Worm (Caenorhabditis elegans): ENCODE data around the gene spe-10.

Gene spe-10

ce11 chrV:10414610-10415009 lies 30.6 kb downstream of the spe-10 start, which contains the start of gene F15H10.9:
TSS of gene F15H10.9 (minus strand) at chrV:10414710.
- TF ChIP-seq hlh-8 (tag; optimal IDR thresholded peaks at IDR 0.05) (no peak), ceh-6 (GFP tag; optimal IDR thresholded peaks at IDR 0.05) (no peak), hlh-30 (tag; optimal IDR thresholded peaks at IDR 0.05; ENCODE audit: insufficient read depth) (no peak), sox-4 (tag; optimal IDR thresholded peaks at IDR 0.05) (no peak), ceh-9 (tag; optimal IDR thresholded peaks at IDR 0.05) (no peak), sox-2 (GFP tag; IDR thresholded peaks at IDR 0.05) (no peak), nhr-11 (tag; optimal IDR thresholded peaks at IDR 0.05) (no peak), ceh-48 (tag; optimal IDR thresholded peaks at IDR 0.05) (no peak), C08G9.2 (tag; optimal IDR thresholded peaks at IDR 0.05) (no peak), lin-11 (tag; optimal IDR thresholded peaks at IDR 0.05) (no peak), pag-3 (tag; optimal IDR thresholded peaks at IDR 0.05; ENCODE audit: borderline replicate concordance) (no peak)

- TF ChIP-seq ceh-22 (tag; optimal IDR thresholded peaks at IDR 0.05) (no peak), tbx-7 (tag; optimal IDR thresholded peaks at IDR 0.05) (no peak), fkh-10 (GFP tag; optimal IDR thresholded peaks at IDR 0.05) (no peak), F13H6.1 (tag; optimal IDR thresholded peaks at IDR 0.05) (no peak), ceh-34 (tag; optimal IDR thresholded peaks at IDR 0.05) (no peak)
Observed at ce11 chrV:10416925-10417324, 32.9 kb downstream of the spe-10 start, which contains the start of gene F15H10.10. TSS of gene F15H10.10 (minus strand) at chrV:10417025.

DNA sequence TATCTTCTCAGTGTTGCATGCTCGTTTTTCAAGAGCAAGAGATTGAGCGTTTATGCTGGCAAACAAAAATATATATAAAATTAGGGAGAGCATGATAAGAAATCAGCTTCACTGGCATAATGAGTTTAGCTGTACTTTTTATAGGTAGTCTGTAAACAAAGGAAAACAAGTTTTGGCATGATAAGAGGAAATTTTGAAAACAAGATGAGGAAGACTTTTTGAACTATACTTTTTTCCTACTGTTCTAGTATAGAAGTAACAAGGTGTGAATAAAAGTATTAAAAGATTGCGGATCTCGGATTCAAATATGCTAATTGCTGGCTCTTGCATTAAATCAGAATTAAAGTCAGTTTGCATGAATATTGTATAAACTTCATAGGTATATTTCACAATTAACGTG lies 34.9 kb downstream of the spe-10 start, which contains the start of gene F15H10.5:
F15H10.5 (minus strand) TSS at position 101 of the 400 bp plus-strand sequence.
- TF ChIP-seq dmd-4 (tag; optimal IDR thresholded peaks at IDR 0.05; ENCODE audit: borderline replicate concordance) = no peak
- no peak for TF ChIP-seq fkh-10 (GFP tag; optimal IDR thresholded peaks at IDR 0.05)
- TF ChIP-seq madf-2 (tag; optimal IDR thresholded peaks at IDR 0.05) = no peak
- TF ChIP-seq gmeb-2 (tag; optimal IDR thresholded peaks at IDR 0.05) = no peak
- TF ChIP-seq unc-86 (tag; optimal IDR thresholded peaks at IDR 0.05) = no peak
- no peak for TF ChIP-seq ceh-48 (tag; optimal IDR thresholded peaks at IDR 0.05)
- no peak for TF ChIP-seq F13H6.1 (tag; optimal IDR thresholded peaks at IDR 0.05)
- TF ChIP-seq eyg-1 (tag; optimal IDR thresholded peaks at IDR 0.05) = no peak

ce11 chrV:10421802-10422201 lies 37.8 kb downstream of the spe-10 start, which contains the start of gene col-13:
TSS of gene col-13 (minus strand) at chrV:10421902.
- TF ChIP-seq ahr-1 (tag; optimal IDR thresholded peaks at IDR 0.05) = no peak
- no peak for TF ChIP-seq dve-1 (tag; optimal IDR thresholded peaks at IDR 0.05)
- TF ChIP-seq syd-9 (tag; optimal IDR thresholded peaks at IDR 0.05) = no peak
- no peak for TF ChIP-seq ceh-19 (GFP tag; optimal IDR thresholded peaks at IDR 0.05)

ce11 chrV:10423511-10423910 lies 39.5 kb downstream of the spe-10 start:
- no peak for TF ChIP-seq ceh-14 (tag; optimal IDR thresholded peaks at IDR 0.05)
- TF ChIP-seq hlh-15 (tag; optimal IDR thresholded peaks at IDR 0.05) = no peak
- no peak for TF ChIP-seq unc-55 (GFP tag; optimal IDR thresholded peaks at IDR 0.05)
- no peak for TF ChIP-seq nhr-11 (tag; optimal IDR thresholded peaks at IDR 0.05)
- no peak for TF ChIP-seq unc-3 (GFP tag; conservative IDR thresholded peaks at IDR 0.05)
- no peak for TF ChIP-seq unc-3 (tag; optimal IDR thresholded peaks at IDR 0.05)
- TF ChIP-seq ceh-48 (tag; optimal IDR thresholded peaks at IDR 0.05) = no peak
- TF ChIP-seq zip-5 (tag; optimal IDR thresholded peaks at IDR 0.05) = no peak
- no peak for TF ChIP-seq fax-1 (tag; optimal IDR thresholded peaks at IDR 0.05)
- TF ChIP-seq lin-11 (tag; optimal IDR thresholded peaks at IDR 0.05) = no peak
- no peak for TF ChIP-seq che-1 (tag; optimal IDR thresholded peaks at IDR 0.05)
- no peak for TF ChIP-seq C38D4.7 (GFP tag; optimal IDR thresholded peaks at IDR 0.05)
- no peak for TF ChIP-seq unc-42 (tag; optimal IDR thresholded peaks at IDR 0.05)
- TF ChIP-seq ceh-6 (GFP tag; optimal IDR thresholded peaks at IDR 0.05) = no peak
- TF ChIP-seq ceh-18 (tag; optimal IDR thresholded peaks at IDR 0.05) = no peak
- no peak for TF ChIP-seq ceh-24 (tag; optimal IDR thresholded peaks at IDR 0.05)
